Fruit fly (Drosophila melanogaster) whole organism, embryonic: Measurements from ENCODE around the gene Gr61a.

Experiments
- Bgb ChIP-seq: fragments of 200-800 bp; sonication (Bioruptor generic); IDR thresholded peaks from 2 replicates; pipeline ENCODE4 v1.3.6; 2022; ENCODE audit warnings: missing biosample characterization, missing genetic modification characterization; ENCODE audit not compliant: partially characterized antibody
- CG11398 ChIP-seq: fragments of 200-800 bp; sonication (Bioruptor generic); optimal IDR thresholded peaks from 2 replicates; lab custom pipeline; 2016; ENCODE audit warnings: missing biosample characterization, missing genetic modification characterization
- CG11504 ChIP-seq: fragments of 200-800 bp; sonication (Bioruptor generic); optimal IDR thresholded peaks from 3 replicates; lab custom pipeline; 2019; ENCODE audit warnings: missing biosample characterization, mild to moderate bottlenecking, missing genetic modification characterization, moderate library complexity
- CG12391 ChIP-seq: fragments of 200-800 bp; sonication (Bioruptor generic); optimal IDR thresholded peaks from 3 replicates; lab custom pipeline; 2018; ENCODE audit warnings: missing biosample characterization, mild to moderate bottlenecking, missing genetic modification characterization, moderate library complexity
- CG13624 ChIP-seq: fragments of 200-800 bp; sonication (Bioruptor generic); optimal IDR thresholded peaks from 2 replicates; lab custom pipeline; 2016; ENCODE audit warnings: missing biosample characterization, missing genetic modification characterization
- CG13775 ChIP-seq: fragments of 200-800 bp; sonication (Bioruptor generic); optimal IDR thresholded peaks from 3 replicates; lab custom pipeline; 2017; ENCODE audit warnings: missing biosample characterization, mild to moderate bottlenecking, missing genetic modification characterization
- CG16779 ChIP-seq: fragments of 200-800 bp; sonication (Bioruptor generic); IDR thresholded peaks from 2 replicates; pipeline ENCODE4 v1.3.6; 2022; ENCODE audit warnings: missing biosample characterization, missing genetic modification characterization
- CG18262 ChIP-seq: fragments of 200-800 bp; optimal IDR thresholded peaks from 3 replicates; lab custom pipeline; 2019; ENCODE audit warnings: missing biosample characterization, mild to moderate bottlenecking, missing genetic modification characterization, moderate library complexity
- CG2129 ChIP-seq: fragments of 200-800 bp; sonication (Bioruptor generic); IDR thresholded peaks from 2 replicates; pipeline ENCODE4 v1.3.6; 2022; ENCODE audit warnings: missing biosample characterization, missing genetic modification characterization; ENCODE audit not compliant: partially characterized antibody
- CG3838 ChIP-seq: fragments of 200-800 bp; sonication (Bioruptor generic); optimal IDR thresholded peaks from 3 replicates; lab custom pipeline; 2016; ENCODE audit warnings: missing biosample characterization, missing genetic modification characterization
- CG4328 ChIP-seq: fragments of 200-800 bp; sonication (Bioruptor generic); optimal IDR thresholded peaks from 3 replicates; lab custom pipeline; 2017; ENCODE audit warnings: missing biosample characterization, missing genetic modification reagents, missing genetic modification characterization
- CG6765 ChIP-seq: fragments of 200-800 bp; sonication (Bioruptor generic); optimal IDR thresholded peaks from 3 replicates; lab custom pipeline; 2017; ENCODE audit warnings: missing biosample characterization, mild to moderate bottlenecking, missing genetic modification characterization
- CG6854 ChIP-seq: fragments of 200-800 bp; sonication (Bioruptor generic); optimal IDR thresholded peaks from 3 replicates; lab custom pipeline; 2017; ENCODE audit warnings: missing biosample characterization, mild to moderate bottlenecking, missing genetic modification characterization
- CG7271 ChIP-seq: fragments of 200-800 bp; sonication (Bioruptor generic); optimal IDR thresholded peaks from 2 replicates; lab custom pipeline; 2018; ENCODE audit warnings: missing biosample characterization, mild to moderate bottlenecking, missing genetic modification characterization, moderate library complexity
- CG8290 ChIP-seq, 3 experiments: fragments of 200-800 bp; sonication (Bioruptor generic); optimal IDR thresholded peaks; 2 replicates each; lab custom pipeline; 2016 to 2019; ENCODE audit warnings: missing biosample characterization in 3 of 3, missing genetic modification characterization in 3 of 3, mild to moderate bottlenecking in 2 of 3, moderate library complexity in 1 of 3
- CG9932 ChIP-seq: fragments of 200-800 bp; sonication (Bioruptor generic); IDR thresholded peaks from 2 replicates; pipeline ENCODE4 v1.3.6; 2022; ENCODE audit warnings: missing biosample characterization, missing genetic modification characterization
- D19B ChIP-seq: fragments of 200-800 bp; sonication (Bioruptor generic); optimal IDR thresholded peaks from 2 replicates; lab custom pipeline; 2017; ENCODE audit warnings: missing biosample characterization, mild to moderate bottlenecking, missing genetic modification characterization
- Dad ChIP-seq: fragments of 200-800 bp; sonication (Bioruptor generic); optimal IDR thresholded peaks from 3 replicates; lab custom pipeline; 2016; ENCODE audit warnings: missing biosample characterization, missing genetic modification characterization
- Dp ChIP-seq: fragments of 200-800 bp; sonication (Bioruptor generic); optimal IDR thresholded peaks from 2 replicates; lab custom pipeline; 2018; ENCODE audit warnings: missing biosample characterization, mild to moderate bottlenecking, missing genetic modification characterization, moderate library complexity
- Gug ChIP-seq: fragments of 200-800 bp; sonication (Bioruptor generic); IDR thresholded peaks from 4 replicates; pipeline ENCODE4 v1.3.6; 2022; ENCODE audit warnings: missing biosample characterization, missing genetic modification characterization
- Hand ChIP-seq: fragments of 200-800 bp; sonication (Bioruptor generic); optimal IDR thresholded peaks from 2 replicates; lab custom pipeline; 2017; ENCODE audit warnings: mild to moderate bottlenecking, missing biosample characterization, missing genetic modification reagents, missing genetic modification characterization
- Lpt ChIP-seq: fragments of >200 bp; optimal IDR thresholded peaks from 2 replicates; lab custom pipeline; 2018; ENCODE audit warnings: missing biosample characterization, missing genetic modification characterization
- Myb ChIP-seq: fragments of 200-800 bp; sonication (Bioruptor generic); optimal IDR thresholded peaks from 2 replicates; lab custom pipeline; 2016; ENCODE audit warnings: missing biosample characterization, missing genetic modification characterization
- NfI ChIP-seq: fragments of 200-800 bp; sonication (Bioruptor generic); optimal IDR thresholded peaks from 3 replicates; lab custom pipeline; 2018; ENCODE audit warnings: missing biosample characterization, mild to moderate bottlenecking, missing genetic modification characterization, moderate library complexity
- Scr ChIP-seq: fragments of 200-800 bp; sonication (Bioruptor generic); IDR thresholded peaks from 2 replicates; pipeline ENCODE4 v1.3.6; 2022; ENCODE audit warnings: missing biosample characterization, missing genetic modification characterization; ENCODE audit not compliant: partially characterized antibody
- Side ChIP-seq: fragments of 200-800 bp; sonication (Bioruptor generic); optimal IDR thresholded peaks from 2 replicates; lab custom pipeline; 2016; ENCODE audit warnings: missing biosample characterization, missing genetic modification characterization
- Xrp1 ChIP-seq: fragments of 200-800 bp; sonication (Bioruptor generic); IDR thresholded peaks from 2 replicates; pipeline ENCODE4 v1.3.6; 2022; ENCODE audit warnings: missing biosample characterization, missing genetic modification characterization
- ara ChIP-seq: fragments of 200-800 bp; sonication (Bioruptor generic); IDR thresholded peaks from 2 replicates; pipeline ENCODE4 v1.3.6; 2022; ENCODE audit warnings: missing biosample characterization, missing genetic modification characterization
- ash1 ChIP-seq: fragments of 200-800 bp; sonication (Bioruptor generic); optimal IDR thresholded peaks from 2 replicates; lab custom pipeline; 2018; ENCODE audit warnings: missing biosample characterization, mild to moderate bottlenecking, missing genetic modification characterization
- bsh ChIP-seq, 2 experiments: fragments of 200-800 bp; sonication (Bioruptor generic); optimal IDR thresholded peaks; 2 replicates each; lab custom pipeline; 2017 to 2018; ENCODE audit warnings: mild to moderate bottlenecking in 2 of 2, missing biosample characterization in 2 of 2, missing genetic modification characterization in 2 of 2, moderate library complexity in 1 of 2
- cad ChIP-seq: fragments of >200 bp; optimal IDR thresholded peaks from 2 replicates; lab custom pipeline; 2017; ENCODE audit warnings: missing biosample characterization, missing genetic modification characterization
- caup ChIP-seq: fragments of 200-800 bp; sonication (Bioruptor generic); optimal IDR thresholded peaks from 3 replicates; lab custom pipeline; 2017; ENCODE audit warnings: missing biosample characterization, mild to moderate bottlenecking, missing genetic modification characterization, moderate library complexity; ENCODE audit not compliant: severe bottlenecking
- chinmo ChIP-seq: fragments of 200-800 bp; sonication (Bioruptor generic); IDR thresholded peaks from 4 replicates; pipeline ENCODE4 v1.3.6; 2022; ENCODE audit warnings: missing biosample characterization, missing genetic modification characterization; ENCODE audit not compliant: partially characterized antibody
- dysf ChIP-seq: fragments of 200-800 bp; sonication (Bioruptor generic); IDR thresholded peaks from 3 replicates; pipeline ENCODE4 v1.3.6; 2022; ENCODE audit warnings: missing biosample characterization, missing genetic modification characterization
- fd3F ChIP-seq: fragments of 200-800 bp; sonication (Bioruptor generic); optimal IDR thresholded peaks from 2 replicates; lab custom pipeline; 2018; ENCODE audit warnings: missing biosample characterization, mild to moderate bottlenecking, missing genetic modification characterization, moderate library complexity
- gcm2 ChIP-seq: fragments of 200-800 bp; sonication (Bioruptor generic); optimal IDR thresholded peaks from 2 replicates; lab custom pipeline; 2016; ENCODE audit warnings: missing biosample characterization, missing genetic modification characterization
- gsb ChIP-seq: fragments of 200-800 bp; sonication (Bioruptor generic); IDR thresholded peaks from 2 replicates; pipeline ENCODE4 v1.3.6; 2022; ENCODE audit warnings: missing biosample characterization, missing genetic modification characterization
- gsb-n ChIP-seq: fragments of 200-800 bp; sonication (Bioruptor generic); optimal IDR thresholded peaks from 3 replicates; lab custom pipeline; 2018; ENCODE audit warnings: missing biosample characterization, mild to moderate bottlenecking, missing genetic modification characterization
- ham ChIP-seq: fragments of 200-800 bp; sonication (Bioruptor generic); IDR thresholded peaks from 2 replicates; pipeline ENCODE4 v1.3.6; 2022; ENCODE audit warnings: missing biosample characterization, missing genetic modification characterization
- kah ChIP-seq: fragments of 200-800 bp; sonication (Bioruptor generic); optimal IDR thresholded peaks from 2 replicates; lab custom pipeline; 2018; ENCODE audit warnings: missing biosample characterization, mild to moderate bottlenecking, missing genetic modification characterization
- onecut ChIP-seq: fragments of 200-800 bp; sonication (Bioruptor generic); IDR thresholded peaks from 2 replicates; pipeline ENCODE4 v1.3.6; 2022; ENCODE audit warnings: missing biosample characterization, missing genetic modification characterization
- repo ChIP-seq: fragments of 200-800 bp; sonication (Bioruptor generic); optimal IDR thresholded peaks from 2 replicates; lab custom pipeline; 2016; ENCODE audit warnings: missing biosample characterization, missing genetic modification characterization
- rib ChIP-seq: fragments of 200-800 bp; sonication (Bioruptor generic); IDR thresholded peaks from 2 replicates; pipeline ENCODE4 v1.3.6; 2022; ENCODE audit warnings: missing biosample characterization, missing genetic modification characterization
- sc ChIP-seq, 3 experiments: fragments of >200 bp in 2 of 3; fragments of 200-800 bp in 1 of 3; sonication (Bioruptor generic) in 1 of 3; optimal IDR thresholded peaks; 2 replicates in 2 of 3; 3 replicates in 1 of 3; lab custom pipeline; 2017; ENCODE audit warnings: mild to moderate bottlenecking in 1 of 3, missing biosample characterization in 1 of 3, missing genetic modification characterization in 1 of 3, missing genetic modification reagents in 1 of 3
- sens-2 ChIP-seq: fragments of 200-800 bp; sonication (Bioruptor generic); IDR thresholded peaks from 2 replicates; pipeline ENCODE4 v1.3.6; 2022; ENCODE audit warnings: missing biosample characterization, missing genetic modification characterization
- sr ChIP-seq: fragments of 200-800 bp; sonication (Bioruptor generic); IDR thresholded peaks from 3 replicates; pipeline ENCODE4 v1.3.6; 2022; ENCODE audit warnings: missing biosample characterization, missing genetic modification characterization
- tin ChIP-seq: fragments of 200-800 bp; sonication (Bioruptor generic); optimal IDR thresholded peaks from 3 replicates; lab custom pipeline; 2016; ENCODE audit warnings: missing biosample characterization, missing genetic modification characterization
- ttk ChIP-seq: fragments of 200-800 bp; sonication (Bioruptor generic); IDR thresholded peaks from 2 replicates; pipeline ENCODE4 v2.1.2; 2022; ENCODE audit warnings: missing biosample characterization, missing genetic modification characterization
- vfl ChIP-seq: fragments of 200-800 bp; sonication (Bioruptor generic); optimal IDR thresholded peaks from 2 replicates; lab custom pipeline; 2016; ENCODE audit warnings: missing biosample characterization, missing genetic modification characterization
- wdn ChIP-seq: fragments of 200-800 bp; sonication (Bioruptor generic); IDR thresholded peaks from 2 replicates; pipeline ENCODE4 v1.3.6; 2022; ENCODE audit warnings: missing biosample characterization, missing genetic modification characterization
- zfh2 ChIP-seq: fragments of 200-800 bp; sonication (Bioruptor generic); optimal IDR thresholded peaks from 2 replicates; lab custom pipeline; 2016; ENCODE audit warnings: missing biosample characterization, missing genetic modification characterization

The Gr61a gene

dm6 chr3L:884239-884638 lies 43.0 kb downstream of the Gr61a start (continued):
- TF ChIP-seq CG4328 (GFP tag; lab: Kevin White, UChicago) (no peak), NfI (GFP tag; lab: Kevin White, UChicago) (no peak), sens-2 (GFP tag; lab: Robert Waterston, UW) (no peak), CG8290 (GFP tag; optimal IDR thresholded peaks at IDR 0.05; lab: Kevin White, UChicago) (no peak), CG8290 (tag; optimal IDR thresholded peaks at IDR 0.05; lab: Kevin White, UChicago) (no peak), fd3F (no peak), CG11398 (GFP tag; lab: Kevin White, UChicago) (no peak), CG12391 (tag; lab: Kevin White, UChicago) (no peak), rib (GFP tag; lab: Robert Waterston, UW) (no peak), CG6765 (GFP tag; lab: Kevin White, UChicago) (no peak), Dad (GFP tag; lab: Kevin White, UChicago) (no peak), Side (GFP tag; lab: Kevin White, UChicago) (no peak), bsh (GFP tag; optimal IDR thresholded peaks at IDR 0.05; lab: Kevin White, UChicago) (no peak), zfh2 (GFP tag; lab: Kevin White, UChicago) (no peak), CG11504 (tag; lab: Kevin White, UChicago) (no peak), Hand (GFP tag; lab: Kevin White, UChicago) (no peak), tin (GFP tag; lab: Kevin White, UChicago) (no peak), CG7271 (tag; lab: Kevin White, UChicago) (no peak), Myb (GFP tag; lab: Kevin White, UChicago) (no peak), onecut (GFP tag; lab: Robert Waterston, UW) (no peak), sr (GFP tag; lab: Robert Waterston, UW) (no peak), ara (no peak), vfl (GFP tag; lab: Kevin White, UChicago) (no peak), CG9932 (peak; percentile 23; the same call in 1 of the 2 replicates), CG16779 (GFP tag; lab: Robert Waterston, UW) (no peak), chinmo (GFP tag; lab: Robert Waterston, UW) (0 out of 4 replicates have a peak, but pooled peaks have one; percentile 2), CG3838 (GFP tag; lab: Kevin White, UChicago) (no peak), wdn (GFP tag; lab: Robert Waterston, UW) (no peak), caup (peak; percentile 28), CG18262 (tag; lab: Kevin White, UChicago) (no peak), Lpt (GFP tag; lab: Kevin White, UChicago) (no peak), CG13775 (GFP tag; lab: Kevin White, UChicago) (no peak), Xrp1 (no peak), repo (GFP tag; lab: Kevin White, UChicago) (no peak), Bgb (no peak), Gug (no peak), CG13624 (GFP tag; lab: Kevin White, UChicago) (no peak), ttk (GFP tag; lab: Robert Waterston, UW) (no peak), gsb (GFP tag; lab: Robert Waterston, UW) (no peak), cad (GFP tag; lab: Kevin White, UChicago) (no peak), ham (no peak), gsb-n (tag; lab: Kevin White, UChicago) (no peak), gcm2 (GFP tag; lab: Kevin White, UChicago) (no peak), ash1 (GFP tag; lab: Kevin White, UChicago) (no peak), Scr (GFP tag; lab: Robert Waterston, UW) (no peak), CG6854 (GFP tag; lab: Kevin White, UChicago) (no peak), sc (optimal IDR thresholded peaks at IDR 0.05; lab: Kevin White, UChicago) (no peak), sc (GFP tag; optimal IDR thresholded peaks at IDR 0.05; lab: Kevin White, UChicago) (no peak), dysf (GFP tag; lab: Robert Waterston, UW) (peak; percentile 40; the same call in 1 of the 3 replicates), kah (GFP tag; lab: Kevin White, UChicago) (no peak), CG2129 (no peak), D19B (GFP tag; lab: Kevin White, UChicago) (no peak), Dp (GFP tag; lab: Kevin White, UChicago) (no peak)
